Fruit fly (Drosophila melanogaster): ENCODE results near the gene Hira.

Gene Hira

dm6 chrX:7691947-7692739 lies 29.8 kb upstream of the Hira start (continued):
- no peak for TF ChIP-seq CG16813 (GFP tag; IDR thresholded peaks at IDR 0.05; ENCODE audit: partially characterized antibody)
- peak; percentile 76 for TF ChIP-seq CG12391 (tag; optimal IDR thresholded peaks at IDR 0.05)
- no peak; the same call in 1 of the 2 replicates for TF ChIP-seq Dip2 (GFP tag; IDR thresholded peaks at IDR 0.05)
- TF ChIP-seq pan (optimal IDR thresholded peaks at IDR 0.05) = no peak
- peak in 1 of 2 experiments; percentile 62 for TF ChIP-seq pan (GFP tag; optimal IDR thresholded peaks at IDR 0.05 in 1 of 2, IDR thresholded peaks at IDR 0.05 in 1 of 2)
- TF ChIP-seq NFAT (GFP tag; IDR thresholded peaks at IDR 0.05) = peak; percentile 52
- peak; percentile 70 for TF ChIP-seq HLH54F (GFP tag; optimal IDR thresholded peaks at IDR 0.05)
- TF ChIP-seq tx (GFP tag; optimal IDR thresholded peaks at IDR 0.05) = peak; percentile 56
- no peak for TF ChIP-seq kni (GFP tag; optimal IDR thresholded peaks at IDR 0.05)
- TF ChIP-seq lilli (GFP tag; optimal IDR thresholded peaks at IDR 0.05) = peak; percentile 71
- peak; percentile 31 for TF ChIP-seq Hmx (GFP tag; optimal IDR thresholded peaks at IDR 0.05)
- peak; percentile 72 for TF ChIP-seq Atf-2 (GFP tag; optimal IDR thresholded peaks at IDR 0.05)
- peak; percentile 42; the same call in 1 of the 3 replicates for TF ChIP-seq so (GFP tag; IDR thresholded peaks at IDR 0.05)
- no peak for TF ChIP-seq vnd (GFP tag; IDR thresholded peaks at IDR 0.05; ENCODE audit: partially characterized antibody)
- TF ChIP-seq CG12942 (GFP tag; optimal IDR thresholded peaks at IDR 0.05) = peak; percentile 51
- TF ChIP-seq CG10274 (GFP tag; optimal IDR thresholded peaks at IDR 0.05) = peak; percentile 31
- peak; percentile 72; the same call in 2 of the 3 replicates for TF ChIP-seq CG2889 (GFP tag; IDR thresholded peaks at IDR 0.05)
- no peak for TF ChIP-seq sqz (GFP tag; optimal IDR thresholded peaks at IDR 0.05)
- TF ChIP-seq NfI (GFP tag; optimal IDR thresholded peaks at IDR 0.05) = peak; percentile 73
- peak; percentile 56 for TF ChIP-seq bab2 (GFP tag; optimal IDR thresholded peaks at IDR 0.05)
- peak; percentile 34 for TF ChIP-seq Jarid2 (GFP tag; optimal IDR thresholded peaks at IDR 0.05)
- TF ChIP-seq CG3163 (GFP tag; optimal IDR thresholded peaks at IDR 0.05) = no peak
- peak; percentile 63 for TF ChIP-seq CG13775 (GFP tag; optimal IDR thresholded peaks at IDR 0.05)
- peak; percentile 25 for TF ChIP-seq CG18764 (GFP tag; optimal IDR thresholded peaks at IDR 0.05)
- peak; percentile 78 for TF ChIP-seq zf30C (GFP tag; optimal IDR thresholded peaks at IDR 0.05)
- peak; percentile 33 for TF ChIP-seq jing (GFP tag; optimal IDR thresholded peaks at IDR 0.05)
- TF ChIP-seq peb (GFP tag; IDR thresholded peaks at IDR 0.05) = no peak
- peak; percentile 65 for TF ChIP-seq grau (tag; optimal IDR thresholded peaks at IDR 0.05)
- TF ChIP-seq CTCF (GFP tag; optimal IDR thresholded peaks at IDR 0.05) = no peak
- TF ChIP-seq seq (GFP tag; IDR thresholded peaks at IDR 0.05) = peak; percentile 49; the same call in 1 of the 2 replicates
- peak; percentile 82 for TF ChIP-seq PHDP (tag; optimal IDR thresholded peaks at IDR 0.05)
- TF ChIP-seq CG2199 (GFP tag; IDR thresholded peaks at IDR 0.05) = no peak
- no peak for TF ChIP-seq croc (GFP tag; conservative IDR thresholded peaks at IDR 0.05)
- TF ChIP-seq CG10366 (GFP tag; IDR thresholded peaks at IDR 0.05) = peak; percentile 39
- TF ChIP-seq row (GFP tag; IDR thresholded peaks at IDR 0.05) = peak; percentile 70
- peak; percentile 95 for TF ChIP-seq Adf1 (GFP tag; IDR thresholded peaks at IDR 0.05)
- no peak for TF ChIP-seq ab (GFP tag; optimal IDR thresholded peaks at IDR 0.05)
- no peak for TF ChIP-seq Tbp (GFP tag; optimal IDR thresholded peaks at IDR 0.05)
- TF ChIP-seq CG10543 (GFP tag; optimal IDR thresholded peaks at IDR 0.05) = peak; percentile 56
- peak; percentile 68 for TF ChIP-seq CG18476 (GFP tag; optimal IDR thresholded peaks at IDR 0.05)
- TF ChIP-seq Ada2b (GFP tag; IDR thresholded peaks at IDR 0.05) = peak; percentile 52; the same call in 1 of the 2 replicates
- peak; percentile 55 for TF ChIP-seq Nf-YC (tag; optimal IDR thresholded peaks at IDR 0.05)
- no peak for TF ChIP-seq Optix (GFP tag; IDR thresholded peaks at IDR 0.05)
- peak; percentile 72 for TF ChIP-seq tio (GFP tag; optimal IDR thresholded peaks at IDR 0.05)
- peak; percentile 82 for TF ChIP-seq CG18599 (GFP tag; optimal IDR thresholded peaks at IDR 0.05)
- peak; percentile 26; the same call in 1 of the 2 replicates for TF ChIP-seq klu (GFP tag; IDR thresholded peaks at IDR 0.05)
- peak; percentile 69 to 82 for TF ChIP-seq bsh (GFP tag; optimal IDR thresholded peaks at IDR 0.05)
- peak; percentile 88 for TF ChIP-seq Meics (GFP tag; optimal IDR thresholded peaks at IDR 0.05)
- peak; percentile 47; the same call in 1 of the 3 replicates for TF ChIP-seq ase (GFP tag; IDR thresholded peaks at IDR 0.05)
- no peak for TF ChIP-seq CG33557 (GFP tag; optimal IDR thresholded peaks at IDR 0.05)
